Fruit fly (Drosophila melanogaster): ENCODE data around the gene Boh2.

Gene Boh2

DNA sequence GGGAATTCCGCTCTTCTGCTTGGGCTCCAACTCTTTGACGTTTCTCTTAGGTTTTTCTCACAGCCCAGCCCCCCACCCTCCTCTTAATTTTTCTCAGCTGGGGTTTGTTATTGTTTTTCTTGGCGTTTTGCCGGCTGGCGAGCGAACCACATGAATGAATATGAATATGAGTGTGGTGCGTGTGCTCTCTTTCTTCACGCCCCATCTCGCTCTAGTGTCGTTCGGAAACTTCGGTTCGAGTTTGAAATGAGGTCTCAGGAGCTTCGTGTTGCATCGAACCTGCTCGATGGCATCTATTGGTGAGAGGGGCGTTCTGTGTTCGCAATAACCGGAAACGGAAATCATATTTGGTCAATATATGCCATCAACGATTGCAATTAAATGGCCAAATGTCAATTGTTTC, 42.5 kb downstream of the Boh2 start (continued):
- peak; percentile 85 for TF ChIP-seq z (GFP tag; IDR thresholded peaks at IDR 0.05)
- TF ChIP-seq CG6765 (GFP tag; optimal IDR thresholded peaks at IDR 0.05) = no peak
- peak in 1 of 2 experiments; percentile 34 for TF ChIP-seq Eip74EF (GFP tag; optimal IDR thresholded peaks at IDR 0.05)
- peak; percentile 63; the same call in 1 of the 2 replicates for TF ChIP-seq vvl (GFP tag; IDR thresholded peaks at IDR 0.05)
- TF ChIP-seq her (GFP tag; optimal IDR thresholded peaks at IDR 0.05) = no peak
- peak; percentile 0 for TF ChIP-seq CG17385 (GFP tag; optimal IDR thresholded peaks at IDR 0.05)
- no peak for TF ChIP-seq H15 (GFP tag; IDR thresholded peaks at IDR 0.05)
- 0 out of 3 replicates have a peak, but pooled peaks have one; percentile 28 for TF ChIP-seq HLH4C (GFP tag; IDR thresholded peaks at IDR 0.05; ENCODE audit: partially characterized antibody)
- 0 out of 2 replicates have a peak, but pooled peaks have one; percentile 7 for TF ChIP-seq Drgx (GFP tag; IDR thresholded peaks at IDR 0.05)
- peak; percentile 23 for TF ChIP-seq Jarid2 (GFP tag; optimal IDR thresholded peaks at IDR 0.05)
- no peak for TF ChIP-seq CG11504 (tag; optimal IDR thresholded peaks at IDR 0.05)
- no peak; the same call in 1 of the 2 replicates for TF ChIP-seq CG32532 (GFP tag; IDR thresholded peaks at IDR 0.05)
- TF ChIP-seq ftz-f1 (GFP tag; optimal IDR thresholded peaks at IDR 0.05) = no peak
- peak; percentile 37 for TF ChIP-seq sens (GFP tag)
- peak; percentile 49; the same call in 2 of the 3 replicates for TF ChIP-seq ci (GFP tag; IDR thresholded peaks at IDR 0.05)
- no peak for TF ChIP-seq Oli (tag; optimal IDR thresholded peaks at IDR 0.05)
- TF ChIP-seq CG13287 (GFP tag; IDR thresholded peaks at IDR 0.05; ENCODE audit: partially characterized antibody) = peak; percentile 12; the same call in 1 of the 2 replicates
- peak; percentile 40 for TF ChIP-seq CG1603 (tag; optimal IDR thresholded peaks at IDR 0.05)

DNA sequence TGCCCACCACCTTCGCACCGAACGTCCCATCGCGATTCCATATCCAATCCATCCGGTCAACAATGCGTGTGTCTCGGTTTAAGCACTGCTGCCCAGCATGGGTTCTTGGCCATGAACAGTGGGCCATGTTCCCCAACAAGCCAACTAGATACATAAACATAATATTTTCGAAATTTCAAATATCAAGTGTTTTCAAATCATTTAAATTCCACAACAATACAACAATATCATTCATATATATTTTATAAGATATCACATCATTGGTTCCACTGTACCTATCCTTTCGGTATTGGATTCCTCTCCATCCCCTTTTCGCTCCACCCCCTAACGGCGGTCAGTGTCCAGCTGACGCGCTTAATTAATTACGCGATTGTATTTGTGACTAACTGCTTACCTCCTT, 43.2 kb downstream of the Boh2 start:
- TF ChIP-seq CG7745 (tag; optimal IDR thresholded peaks at IDR 0.05) (no peak), Dip3 (GFP tag; optimal IDR thresholded peaks at IDR 0.05) (no peak), Hey (tag; optimal IDR thresholded peaks at IDR 0.05) (no peak), CG18011 (GFP tag; optimal IDR thresholded peaks at IDR 0.05) (no peak), gsb (GFP tag; IDR thresholded peaks at IDR 0.05) (no peak), CG2712 (tag; optimal IDR thresholded peaks at IDR 0.05) (peak; percentile 23), toy (GFP tag; IDR thresholded peaks at IDR 0.05) (no peak), wor (GFP tag; IDR thresholded peaks at IDR 0.05) (no peak), CG31388 (GFP tag; optimal IDR thresholded peaks at IDR 0.05) (no peak), D (optimal IDR thresholded peaks at IDR 0.05) (no peak), D (GFP tag; optimal IDR thresholded peaks at IDR 0.05) (no peak), org-1 (GFP tag; optimal IDR thresholded peaks at IDR 0.05) (no peak), CG12236 (GFP tag; optimal IDR thresholded peaks at IDR 0.05) (no peak), CG13775 (GFP tag; optimal IDR thresholded peaks at IDR 0.05) (no peak), CG8388 (GFP tag; optimal IDR thresholded peaks at IDR 0.05) (peak; percentile 12), lab (GFP tag; optimal IDR thresholded peaks at IDR 0.05) (peak; percentile 26), salm (tag; optimal IDR thresholded peaks at IDR 0.05) (no peak), ab (GFP tag; optimal IDR thresholded peaks at IDR 0.05) (no peak), CTCF (GFP tag; optimal IDR thresholded peaks at IDR 0.05) (no peak), CG6765 (GFP tag; optimal IDR thresholded peaks at IDR 0.05) (no peak), CG11560 (tag; IDR thresholded peaks at IDR 0.05) (no peak), eyg (GFP tag; optimal IDR thresholded peaks at IDR 0.05) (no peak), bab2 (GFP tag; optimal IDR thresholded peaks at IDR 0.05) (no peak), mirr (GFP tag; optimal IDR thresholded peaks at IDR 0.05) (no peak), CG31441 (GFP tag; IDR thresholded peaks at IDR 0.05) (no peak), CG30431 (GFP tag; optimal IDR thresholded peaks at IDR 0.05) (no peak), CG15601 (tag; optimal IDR thresholded peaks at IDR 0.05) (no peak), CG17361 (GFP tag; IDR thresholded peaks at IDR 0.05) (no peak), Chrac-16 (GFP tag; optimal IDR thresholded peaks at IDR 0.05) (no peak), CG15269 (tag; optimal IDR thresholded peaks at IDR 0.05) (peak; percentile 6), Xrp1 (GFP tag; IDR thresholded peaks at IDR 0.05) (peak; percentile 77), CG4282 (GFP tag; optimal IDR thresholded peaks at IDR 0.05) (no peak), usp (GFP tag; optimal IDR thresholded peaks at IDR 0.05) (no peak), esg (GFP tag; conservative IDR thresholded peaks at IDR 0.05) (peak; percentile 24; the same call in 1 of the 2 replicates), ewg (GFP tag; optimal IDR thresholded peaks at IDR 0.05) (no peak)

Data from whole organism, embryonic.